Worm (Caenorhabditis elegans): Measurements from ENCODE around the gene Y66H1A.8.
A peak's percentile ranks its signal among the peaks of the same experiment; 100 is the strongest.

Y66H1A.8 gene

DNA sequence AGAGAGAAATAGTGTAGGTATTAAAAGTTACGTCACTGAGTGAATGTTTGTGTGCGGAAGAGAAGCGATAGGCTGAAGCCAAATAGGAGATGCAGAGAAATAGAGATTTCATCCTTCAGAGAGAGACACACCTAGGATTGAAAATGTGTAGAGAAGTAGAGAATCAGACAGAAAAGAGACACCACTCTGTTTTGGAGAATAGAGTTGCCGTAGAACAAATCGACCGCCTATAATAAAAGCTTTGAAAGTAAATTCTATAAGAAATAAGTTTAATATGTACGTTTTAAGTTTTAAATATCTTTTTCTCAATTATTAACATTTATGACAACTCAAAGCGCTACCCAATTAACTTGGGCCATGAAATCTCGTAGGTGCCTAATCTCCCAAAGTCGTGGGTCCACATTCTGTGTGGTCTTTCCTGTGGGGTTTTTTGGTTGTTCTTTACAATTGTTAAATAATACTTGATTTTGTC, 44.3 kb downstream of the Y66H1A.8 start, which contains the start of gene T07A9.12 (continued):
- TF ChIP-seq aly-2 (tag; optimal IDR thresholded peaks at IDR 0.05) = no peak
- no peak for TF ChIP-seq lin-29 (GFP tag; IDR thresholded peaks at IDR 0.05)
- TF ChIP-seq lir-3 (tag; optimal IDR thresholded peaks at IDR 0.05) = no peak
- TF ChIP-seq nhr-10 (tag; optimal IDR thresholded peaks at IDR 0.05) = no peak
- TF ChIP-seq hlh-30 (tag; optimal IDR thresholded peaks at IDR 0.05; ENCODE audit: insufficient read depth) = peak; percentile 47
- TF ChIP-seq ceh-62 (tag; optimal IDR thresholded peaks at IDR 0.05) = no peak
- no peak for TF ChIP-seq saeg-2 (GFP tag; IDR thresholded peaks at IDR 0.05)
- no peak for TF ChIP-seq Y5F2A.4 (GFP tag; optimal IDR thresholded peaks at IDR 0.05)
- TF ChIP-seq hlh-11 (tag; optimal IDR thresholded peaks at IDR 0.05) = peak; percentile 80
- peak; percentile 97 for TF ChIP-seq dve-1 (tag; optimal IDR thresholded peaks at IDR 0.05; ENCODE audit: insufficient read depth)
- peak; percentile 67 for TF ChIP-seq rbr-2 (tag; optimal IDR thresholded peaks at IDR 0.05)
- TF ChIP-seq set-16 (GFP tag; IDR thresholded peaks at IDR 0.05) = no peak
- TF ChIP-seq dmd-9 (GFP tag; IDR thresholded peaks at IDR 0.05) = no peak
- TF ChIP-seq pha-4 (GFP tag; IDR thresholded peaks at IDR 0.05) = peak; percentile 39; the same call in 1 of the 2 replicates
- TF ChIP-seq pha-4 (tag; optimal IDR thresholded peaks at IDR 0.05) = peak; percentile 18
- no peak for TF ChIP-seq daf-16 (GFP tag; optimal IDR thresholded peaks at IDR 0.05)
- peak; percentile 42 for TF ChIP-seq daf-16 (tag; optimal IDR thresholded peaks at IDR 0.05)
- no peak for TF ChIP-seq zfp-3 (GFP tag; conservative IDR thresholded peaks at IDR 0.05)
- TF ChIP-seq F37D6.2 (tag; optimal IDR thresholded peaks at IDR 0.05) = peak; percentile 12
- TF ChIP-seq unc-62 (GFP tag; optimal IDR thresholded peaks at IDR 0.05 in 1 of 2) = peak in 1 of 2 experiments; percentile 9
- TF ChIP-seq unc-62 (tag; optimal IDR thresholded peaks at IDR 0.05) = no peak
- peak; percentile 79 for TF ChIP-seq nhr-28 (tag; optimal IDR thresholded peaks at IDR 0.05)
- TF ChIP-seq daf-19 (GFP tag; conservative IDR thresholded peaks at IDR 0.05) = no peak
- no peak for TF ChIP-seq F26F4.8 (GFP tag; conservative IDR thresholded peaks at IDR 0.05)
- no peak for TF ChIP-seq nhr-111 (GFP tag; optimal IDR thresholded peaks at IDR 0.05)
- TF ChIP-seq duxl-1 (tag; optimal IDR thresholded peaks at IDR 0.05; ENCODE audit: poor library complexity) = peak; percentile 55
- TF ChIP-seq mdt-29 (GFP tag; IDR thresholded peaks at IDR 0.05) = no peak
- TF ChIP-seq madf-5 (GFP tag; IDR thresholded peaks at IDR 0.05) = no peak
- no peak for TF ChIP-seq sdz-12 (GFP tag; optimal IDR thresholded peaks at IDR 0.05)
- peak; percentile 4 for TF ChIP-seq nhr-102 (tag; optimal IDR thresholded peaks at IDR 0.05)
- no peak for TF ChIP-seq mxl-3 (GFP tag; optimal IDR thresholded peaks at IDR 0.05)
- peak; percentile 42 for TF ChIP-seq pqm-1 (tag; optimal IDR thresholded peaks at IDR 0.05)
- no peak for TF ChIP-seq jun-1 (tag; optimal IDR thresholded peaks at IDR 0.05)
- TF ChIP-seq nhr-237 (tag; optimal IDR thresholded peaks at IDR 0.05) = no peak
- TF ChIP-seq ceh-20 (GFP tag; IDR thresholded peaks at IDR 0.05) = no peak
- no peak for TF ChIP-seq ceh-28 (tag; optimal IDR thresholded peaks at IDR 0.05)
- no peak for TF ChIP-seq snpc-1.2 (GFP tag; IDR thresholded peaks at IDR 0.05)
- TF ChIP-seq madf-9 (GFP tag; conservative IDR thresholded peaks at IDR 0.05) = no peak
- no peak for TF ChIP-seq mxl-2 (GFP tag; conservative IDR thresholded peaks at IDR 0.05)
- no peak for TF ChIP-seq ctbp-1 (GFP tag; IDR thresholded peaks at IDR 0.05)
- no peak for TF ChIP-seq Y75B8A.6 (GFP tag; IDR thresholded peaks at IDR 0.05)
- TF ChIP-seq lin-13 (GFP tag; optimal IDR thresholded peaks at IDR 0.05) = no peak
- peak; percentile 63 for TF ChIP-seq ztf-7 (tag; optimal IDR thresholded peaks at IDR 0.05)
- peak; percentile 73 for TF ChIP-seq nhr-11 (tag; optimal IDR thresholded peaks at IDR 0.05)
- TF ChIP-seq dmd-8 (GFP tag; IDR thresholded peaks at IDR 0.05) = no peak
- TF ChIP-seq snpc-4 (tag; optimal IDR thresholded peaks at IDR 0.05) = no peak
- TF ChIP-seq php-3 (GFP tag; IDR thresholded peaks at IDR 0.05) = no peak
- TF ChIP-seq tag-97 (GFP tag; IDR thresholded peaks at IDR 0.05) = no peak
- TF ChIP-seq lim-7 (GFP tag; IDR thresholded peaks at IDR 0.05) = no peak
- peak; percentile 47 for TF ChIP-seq T20F7.1 (GFP tag; optimal IDR thresholded peaks at IDR 0.05)
- no peak for TF ChIP-seq spr-3 (GFP tag; optimal IDR thresholded peaks at IDR 0.05)
- no peak for TF ChIP-seq nhr-42 (GFP tag; IDR thresholded peaks at IDR 0.05)
